In genomic region chrX:9330721-9331212, ce11 we compare ENCODE assay signal across 4 worm cellular contexts.
TF ChIP-seq lines count a peak whose summit lies in the region.

T20B5.2 (plus strand) TSS chrX:9331162.

TF ChIP-seq in whole organism, L1 larva, 84 proteins besides CTCF, POLR2A, EP300 and RAD21 (continues in another document):
- TF ChIP-seq mef-2 (tag; optimal IDR thresholded peaks at IDR 0.05; lab: Kevin White, UChicago) (no peak), nhr-76 (tag; optimal IDR thresholded peaks at IDR 0.05; lab: Kevin White, UChicago) (no peak), egl-27 (tag; optimal IDR thresholded peaks at IDR 0.05; lab: Kevin White, UChicago) (no peak), snu-23 (GFP tag; optimal IDR thresholded peaks at IDR 0.05; lab: Kevin White, UChicago) (no peak), lin-35 (GFP tag; optimal IDR thresholded peaks at IDR 0.05; lab: Kevin White, UChicago) (no peak), alr-1 (tag; optimal IDR thresholded peaks at IDR 0.05; lab: Kevin White, UChicago; ENCODE audit: borderline replicate concordance) (no peak), ztf-4 (tag; optimal IDR thresholded peaks at IDR 0.05; lab: Kevin White, UChicago) (no peak), lin-14 (GFP tag; optimal IDR thresholded peaks at IDR 0.05; lab: Kevin White, UChicago) (peak; percentile 36), sup-37 (GFP tag; optimal IDR thresholded peaks at IDR 0.05; lab: Kevin White, UChicago) (peak; percentile 26), pag-3 (tag; optimal IDR thresholded peaks at IDR 0.05; lab: Kevin White, UChicago; ENCODE audit: borderline replicate concordance, insufficient read depth) (no peak), C04F5.9 (tag; optimal IDR thresholded peaks at IDR 0.05; lab: Kevin White, UChicago) (no peak), elt-2 (tag; optimal IDR thresholded peaks at IDR 0.05; lab: Kevin White, UChicago) (no peak), unc-86 (tag; optimal IDR thresholded peaks at IDR 0.05; lab: Kevin White, UChicago) (no peak), lin-39 (tag; optimal IDR thresholded peaks at IDR 0.05; lab: Kevin White, UChicago) (no peak), hlh-4 (tag; optimal IDR thresholded peaks at IDR 0.05; lab: Kevin White, UChicago) (no peak), efl-1 (optimal IDR thresholded peaks at IDR 0.05; lab: Kevin White, UChicago) (no peak), efl-1 (GFP tag; optimal IDR thresholded peaks at IDR 0.05 in 1 of 2; lab: Kevin White, UChicago) (no peak), nhr-19 (GFP tag; conservative IDR thresholded peaks at IDR 0.05; lab: Robert Waterston, UW) (no peak), tbx-2 (tag; optimal IDR thresholded peaks at IDR 0.05; lab: Kevin White, UChicago) (peak; percentile 59), tlp-1 (tag; optimal IDR thresholded peaks at IDR 0.05; lab: Kevin White, UChicago) (no peak), blmp-1 (tag; optimal IDR thresholded peaks at IDR 0.05; lab: Kevin White, UChicago) (no peak), fkh-4 (tag; optimal IDR thresholded peaks at IDR 0.05; lab: Kevin White, UChicago; ENCODE audit: borderline replicate concordance) (no peak), grh-1 (GFP tag; IDR thresholded peaks at IDR 0.05; lab: Robert Waterston, UW) (no peak)

TF ChIP-seq in whole organism, L2 larva, 48 proteins besides CTCF, POLR2A, EP300 and RAD21:
- TF ChIP-seq nhr-129 (tag; optimal IDR thresholded peaks at IDR 0.05; lab: Kevin White, UChicago), result peak; percentile 14
- TF ChIP-seq sma-9 (GFP tag; optimal IDR thresholded peaks at IDR 0.05; lab: Kevin White, UChicago), result no peak
- TF ChIP-seq sma-9 (tag; optimal IDR thresholded peaks at IDR 0.05; lab: Kevin White, UChicago), result no peak
- no peak for TF ChIP-seq lin-11 (tag; optimal IDR thresholded peaks at IDR 0.05; lab: Kevin White, UChicago)
- TF ChIP-seq nhr-11 (tag; optimal IDR thresholded peaks at IDR 0.05; lab: Kevin White, UChicago), result no peak
- TF ChIP-seq unc-62 (GFP tag; optimal IDR thresholded peaks at IDR 0.05; lab: Kevin White, UChicago), result no peak
- TF ChIP-seq mab-5 (tag; optimal IDR thresholded peaks at IDR 0.05; lab: Kevin White, UChicago), result no peak
- no peak for TF ChIP-seq aly-2 (tag; optimal IDR thresholded peaks at IDR 0.05; lab: Kevin White, UChicago)
- TF ChIP-seq nhr-21 (tag; optimal IDR thresholded peaks at IDR 0.05; lab: Kevin White, UChicago), result no peak
- peak; percentile 77 for TF ChIP-seq F13H6.1 (tag; optimal IDR thresholded peaks at IDR 0.05; lab: Kevin White, UChicago)

TF ChIP-seq in whole organism, L3 larva, 47 proteins besides CTCF, POLR2A, EP300 and RAD21:
- no peak for TF ChIP-seq unc-39 (tag; optimal IDR thresholded peaks at IDR 0.05; lab: Kevin White, UChicago)
- peak; percentile 74 for TF ChIP-seq pha-4 (tag; optimal IDR thresholded peaks at IDR 0.05; lab: Kevin White, UChicago)
TF ChIP-seq in whole organism, L3 larva: peak in this region for 1.

TF ChIP-seq in whole organism, L4 larva, 104 proteins besides CTCF, POLR2A, EP300 and RAD21:
- 0 out of 2 replicates have a peak, but pooled peaks have one; percentile 21 for TF ChIP-seq F26F4.8 (GFP tag; conservative IDR thresholded peaks at IDR 0.05; lab: Robert Waterston, UW)
- no peak for TF ChIP-seq Y105C5A.15 (GFP tag; IDR thresholded peaks at IDR 0.05; lab: Robert Waterston, UW)
- TF ChIP-seq unc-62 (GFP tag; optimal IDR thresholded peaks at IDR 0.05 in 1 of 2; lab: Kevin White, UChicago), result peak in 1 of 2 experiments; percentile 65
- TF ChIP-seq unc-62 (tag; optimal IDR thresholded peaks at IDR 0.05; lab: Kevin White, UChicago), result no peak

Comparison
In these comparisons a context has a peak if more than half of its experiments do, and no peak if none do; other contexts are left out.
1. Of the 29 proteins assayed by ChIP-seq in both whole organism, L4 larva and whole organism, L1 larva: peak only in whole organism, L4 larva: none; only in whole organism, L1 larva: nhr-77; in both: none; in neither: 27; mixed calls (peak in some experiments, not most) for 1.